Worm (Caenorhabditis elegans) whole organism, young adult: ENCODE results near the gene F45E1.2.
A peak's percentile ranks its signal among the peaks of the same experiment; 100 is the strongest.

Experiments used
- D2030.7 ChIP-seq: fragments of 200-800 bp; sonication (Bioruptor generic); IDR thresholded peaks from 2 replicates; pipeline ENCODE4 v1.3.6; 2022; ENCODE audit warnings: missing genetic modification reagents, missing genetic modification characterization, missing compliant biosample characterization
- F10E7.11 ChIP-seq: sonication (generic microtip); optimal IDR thresholded peaks from 2 replicates; lab custom pipeline; 2017; ENCODE audit warnings: mild to moderate bottlenecking, missing genetic modification characterization, moderate library complexity, missing compliant biosample characterization
- F55B11.4 ChIP-seq: sonication (generic microtip); optimal IDR thresholded peaks from 2 replicates; lab custom pipeline; 2016; ENCODE audit warnings: missing compliant biosample characterization, missing genetic modification characterization, borderline replicate concordance; ENCODE audit not compliant: insufficient read depth
- F57A8.1 ChIP-seq: fragments of 200-800 bp; sonication (Bioruptor generic); optimal IDR thresholded peaks from 2 replicates; lab custom pipeline; 2018; ENCODE audit warnings: mild to moderate bottlenecking, missing genetic modification characterization, moderate library complexity, missing compliant biosample characterization
- Y56A3A.18 ChIP-seq: fragments of 200-800 bp; sonication (Bioruptor generic); IDR thresholded peaks from 2 replicates; pipeline ENCODE4 v1.3.6; 2022; ENCODE audit warnings: missing genetic modification reagents, missing genetic modification characterization, missing compliant biosample characterization
- akir-1 ChIP-seq: fragments of 200-800 bp; sonication (Bioruptor generic); optimal IDR thresholded peaks from 2 replicates; lab custom pipeline; 2018; ENCODE audit warnings: mild to moderate bottlenecking, missing genetic modification characterization, moderate library complexity, missing compliant biosample characterization
- ama-1 ChIP-seq, 3 experiments: fragments of 150-350 bp in 1 of 3; sonication (generic microtip) in 2 of 3; optimal IDR thresholded peaks; 2 replicates each; lab custom pipeline; 2014 to 2018; ENCODE audit warnings: missing biosample characterization in 2 of 3, missing genetic modification characterization in 2 of 3, missing genetic modification reagents in 2 of 3
- aptf-2 ChIP-seq: fragments of 200-800 bp; sonication (Bioruptor generic); conservative IDR thresholded peaks from 2 replicates; pipeline ENCODE4 v1.3.6; 2022; ENCODE audit warnings: missing genetic modification reagents, missing genetic modification characterization, missing compliant biosample characterization
- bed-2 ChIP-seq: fragments of 200-800 bp; sonication (Bioruptor generic); IDR thresholded peaks from 2 replicates; pipeline ENCODE4 v1.3.6; 2022; ENCODE audit warnings: missing genetic modification reagents, missing genetic modification characterization, missing compliant biosample characterization
- ceh-58 ChIP-seq: fragments of 200-800 bp; sonication (Bioruptor generic); IDR thresholded peaks from 2 replicates; pipeline ENCODE4 v1.3.6; 2022; ENCODE audit warnings: missing genetic modification characterization, missing compliant biosample characterization
- dox-1 ChIP-seq: fragments of 200-800 bp; sonication (Bioruptor generic); IDR thresholded peaks from 2 replicates; pipeline ENCODE4 v1.3.6; 2022; ENCODE audit warnings: missing genetic modification reagents, missing genetic modification characterization, missing compliant biosample characterization
- dpl-1 ChIP-seq: fragments of 150-350 bp; optimal IDR thresholded peaks from 2 replicates; lab custom pipeline; 2014; ENCODE audit warnings: missing biosample characterization, missing genetic modification reagents, missing genetic modification characterization
- efl-1 ChIP-seq: fragments of 150-350 bp; optimal IDR thresholded peaks from 2 replicates; lab custom pipeline; 2014; ENCODE audit warnings: missing biosample characterization, missing genetic modification reagents, missing genetic modification characterization
- ets-4 ChIP-seq: fragments of 200-800 bp; sonication (Bioruptor generic); optimal IDR thresholded peaks from 2 replicates; lab custom pipeline; 2018; ENCODE audit warnings: mild to moderate bottlenecking, missing genetic modification characterization, missing compliant biosample characterization
- fkh-3 ChIP-seq: sonication (generic microtip); optimal IDR thresholded peaks from 2 replicates; lab custom pipeline; 2016; ENCODE audit warnings: mild to moderate bottlenecking, missing genetic modification characterization, missing compliant biosample characterization
- hlh-12 ChIP-seq: sonication (generic microtip); optimal IDR thresholded peaks from 2 replicates; lab custom pipeline; 2016; ENCODE audit warnings: missing genetic modification characterization, missing compliant biosample characterization
- hlh-26 ChIP-seq: fragments of 200-800 bp; sonication (Bioruptor generic); conservative IDR thresholded peaks from 2 replicates; pipeline ENCODE4 v1.3.6; 2022; ENCODE audit warnings: missing genetic modification reagents, missing genetic modification characterization, missing compliant biosample characterization
- let-526 ChIP-seq: fragments of 200-800 bp; sonication (Bioruptor generic); IDR thresholded peaks from 2 replicates; pipeline ENCODE4 v1.3.6; 2022; ENCODE audit warnings: missing genetic modification reagents, missing genetic modification characterization, missing compliant biosample characterization
- lin-26 ChIP-seq: fragments of 200-800 bp; sonication (Bioruptor generic); IDR thresholded peaks from 2 replicates; pipeline ENCODE4 v1.3.6; 2022; ENCODE audit warnings: missing genetic modification reagents, missing genetic modification characterization, missing compliant biosample characterization
- madf-10 ChIP-seq: sonication (generic microtip); optimal IDR thresholded peaks from 2 replicates; lab custom pipeline; 2016; ENCODE audit warnings: mild to moderate bottlenecking, missing genetic modification characterization, missing compliant biosample characterization
- nfya-1 ChIP-seq: sonication (generic microtip); optimal IDR thresholded peaks from 2 replicates; lab custom pipeline; 2017; ENCODE audit warnings: antibody characterized with exemption, missing compliant biosample characterization, missing genetic modification characterization, borderline replicate concordance; ENCODE audit not compliant: insufficient read depth
- nhr-80 ChIP-seq: sonication (generic microtip); optimal IDR thresholded peaks from 2 replicates; lab custom pipeline; 2016; ENCODE audit warnings: missing genetic modification characterization, missing compliant biosample characterization
- sdz-38 ChIP-seq: sonication (generic microtip); optimal IDR thresholded peaks from 2 replicates; lab custom pipeline; 2016; ENCODE audit warnings: missing genotype, missing genetic modification characterization, missing compliant biosample characterization
- sea-2 ChIP-seq: fragments of 200-800 bp; sonication (Bioruptor generic); IDR thresholded peaks from 2 replicates; pipeline ENCODE4 v1.3.6; 2022; ENCODE audit warnings: missing genetic modification characterization, missing compliant biosample characterization
- snpc-1.1 ChIP-seq: sonication (generic microtip); optimal IDR thresholded peaks from 2 replicates; lab custom pipeline; 2017; ENCODE audit warnings: missing genetic modification characterization, mild to moderate bottlenecking, missing compliant biosample characterization, antibody characterized with exemption, moderate library complexity, missing genotype, missing genetic modification reagents; ENCODE audit not compliant: insufficient read depth
- sptf-2 ChIP-seq: fragments of 200-800 bp; sonication (Bioruptor generic); optimal IDR thresholded peaks from 2 replicates; lab custom pipeline; 2018; ENCODE audit warnings: mild to moderate bottlenecking, missing genetic modification characterization, missing compliant biosample characterization
- tbp1 ChIP-seq: fragments of 200-800 bp; sonication (Bioruptor generic); optimal IDR thresholded peaks from 2 replicates; lab custom pipeline; 2018; ENCODE audit warnings: mild to moderate bottlenecking, missing genetic modification characterization, missing compliant biosample characterization
- tlf-1 ChIP-seq: fragments of 200-800 bp; sonication (Bioruptor generic); optimal IDR thresholded peaks from 2 replicates; lab custom pipeline; 2018; ENCODE audit warnings: mild to moderate bottlenecking, missing genetic modification characterization, missing compliant biosample characterization
- xnd-1 ChIP-seq: sonication (generic microtip); optimal IDR thresholded peaks from 2 replicates; lab custom pipeline; 2016; ENCODE audit warnings: missing genotype, missing genetic modification reagents, missing genetic modification characterization, missing compliant biosample characterization
- ztf-22 ChIP-seq: fragments of 200-800 bp; sonication (Bioruptor generic); optimal IDR thresholded peaks from 2 replicates; lab custom pipeline; 2018; ENCODE audit warnings: mild to moderate bottlenecking, missing genetic modification characterization, moderate library complexity, missing compliant biosample characterization
- ztf-26 ChIP-seq: sonication (generic microtip); optimal IDR thresholded peaks from 2 replicates; lab custom pipeline; 2017; ENCODE audit warnings: missing genetic modification characterization, missing compliant biosample characterization
- ztf-6 ChIP-seq: fragments of 200-800 bp; sonication (Bioruptor generic); IDR thresholded peaks from 2 replicates; pipeline ENCODE4 v1.3.6; 2022; ENCODE audit warnings: missing genetic modification reagents, missing genetic modification characterization, missing compliant biosample characterization

Gene F45E1.2

DNA sequence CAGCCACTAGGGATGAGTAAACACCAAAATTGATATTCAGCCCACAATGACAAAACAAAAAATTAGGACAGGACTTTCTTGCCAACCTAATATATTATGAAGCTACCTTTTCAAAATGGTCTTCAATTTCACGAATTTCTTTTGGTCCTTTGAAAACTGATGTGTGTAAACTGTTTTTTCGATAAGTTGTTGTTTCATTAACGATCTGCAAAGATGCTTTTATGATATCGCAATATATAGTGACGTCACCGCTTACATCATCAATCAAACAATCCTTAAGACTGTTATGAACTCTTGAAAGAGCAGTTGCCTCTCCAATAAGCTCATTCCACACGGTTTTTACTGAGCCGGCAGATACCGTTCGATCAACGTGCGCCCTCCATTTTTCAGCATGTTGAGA lies 11.4 kb upstream of the F45E1.2 start:
- TF ChIP-seq F10E7.11 (tag; lab: Kevin White, UChicago) (no peak), dox-1 (GFP tag; lab: Robert Waterston, UW) (no peak), hlh-26 (no peak), madf-10 (no peak), F57A8.1 (GFP tag; lab: Kevin White, UChicago) (no peak), Y56A3A.18 (GFP tag; lab: Robert Waterston, UW) (no peak), let-526 (GFP tag; lab: Robert Waterston, UW) (no peak), sdz-38 (tag; lab: Kevin White, UChicago) (no peak), ets-4 (GFP tag; lab: Kevin White, UChicago) (no peak), tlf-1 (no peak), aptf-2 (GFP tag; lab: Robert Waterston, UW) (no peak), ztf-22 (GFP tag; lab: Kevin White, UChicago) (no peak), sptf-2 (GFP tag; lab: Kevin White, UChicago) (no peak), ama-1 (optimal IDR thresholded peaks at IDR 0.05; lab: Kevin White, UChicago) (no peak), ama-1 (GFP tag; optimal IDR thresholded peaks at IDR 0.05; lab: Kevin White, UChicago) (no peak), ztf-6 (GFP tag; lab: Robert Waterston, UW) (no peak)

DNA sequence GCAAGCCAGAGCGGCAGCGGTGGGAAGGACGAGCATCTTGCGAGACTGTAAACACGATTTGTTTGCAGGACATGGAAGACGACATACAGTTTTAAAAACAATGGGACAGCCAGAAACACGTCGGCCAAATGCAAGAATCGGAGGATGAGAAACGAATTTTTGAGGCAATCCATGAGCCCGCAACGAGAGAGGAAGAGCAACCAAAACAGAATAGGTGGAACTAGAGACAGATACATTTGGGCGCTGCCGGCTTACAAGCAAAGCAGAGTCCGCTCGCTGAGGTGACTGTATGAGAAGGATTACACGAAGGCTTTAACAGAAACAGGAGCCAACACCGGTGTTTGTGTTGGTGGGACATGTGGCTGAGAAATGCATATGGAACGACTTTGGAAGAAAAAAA lies 9.0 kb upstream of the F45E1.2 start:
- TF ChIP-seq ceh-58 (GFP tag; lab: Robert Waterston, UW) (no peak), snpc-1.1 (tag; lab: Kevin White, UChicago) (no peak), akir-1 (GFP tag; lab: Kevin White, UChicago) (no peak), lin-26 (no peak), sea-2 (GFP tag; lab: Robert Waterston, UW) (no peak)

DNA sequence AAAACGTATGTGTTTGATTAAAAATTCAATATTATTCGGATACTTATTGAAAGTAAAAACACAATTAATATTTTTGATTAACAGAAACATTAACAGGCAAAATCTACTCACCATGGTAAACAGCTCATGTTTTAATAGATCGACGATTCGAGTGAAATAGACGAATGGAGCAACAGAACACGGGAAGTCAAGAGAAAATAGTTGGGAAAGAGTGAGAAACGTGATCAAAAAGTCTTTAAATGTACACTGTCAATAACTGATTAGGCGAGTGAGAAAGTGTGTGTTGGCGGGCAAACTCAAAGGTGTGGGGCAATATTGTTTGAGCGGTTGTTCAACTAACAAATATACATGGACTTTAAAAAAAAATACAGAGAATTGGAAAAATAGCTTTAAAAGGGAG lies 5.6 kb upstream of the F45E1.2 start, which contains the start of gene sdpn-1:
sdpn-1 (minus strand) TSS at position 262 of the 400 bp plus-strand sequence.
- TF ChIP-seq ztf-22 (GFP tag; lab: Kevin White, UChicago) (no peak), snpc-1.1 (tag; lab: Kevin White, UChicago) (no peak), nhr-80 (tag; lab: Kevin White, UChicago) (peak; percentile 74), hlh-12 (no peak)

DNA sequence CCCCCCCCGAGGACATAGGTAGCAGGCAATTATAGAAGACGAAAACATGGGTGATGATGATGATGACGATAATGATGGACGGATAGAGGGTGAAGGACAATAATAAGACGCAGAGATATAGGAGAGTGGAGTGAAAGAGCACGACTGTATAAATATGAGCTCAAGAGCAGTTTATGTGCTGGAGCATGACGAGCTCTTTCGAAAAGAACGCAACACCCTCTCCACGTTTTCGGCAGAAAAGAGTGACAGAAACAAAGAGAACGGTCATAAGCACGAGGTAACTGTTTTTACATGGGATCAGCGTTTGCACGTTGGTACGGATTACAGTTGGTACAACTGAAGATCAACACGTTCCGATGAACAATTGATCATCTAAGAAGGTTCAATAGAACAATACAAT lies 4.6 kb upstream of the F45E1.2 start:
- TF ChIP-seq lin-26 (0 out of 2 replicates have a peak, but pooled peaks have one; percentile 12), bed-2 (GFP tag; lab: Robert Waterston, UW) (no peak)
- TF ChIP-seq, all 124 proteins: peak for 1

DNA sequence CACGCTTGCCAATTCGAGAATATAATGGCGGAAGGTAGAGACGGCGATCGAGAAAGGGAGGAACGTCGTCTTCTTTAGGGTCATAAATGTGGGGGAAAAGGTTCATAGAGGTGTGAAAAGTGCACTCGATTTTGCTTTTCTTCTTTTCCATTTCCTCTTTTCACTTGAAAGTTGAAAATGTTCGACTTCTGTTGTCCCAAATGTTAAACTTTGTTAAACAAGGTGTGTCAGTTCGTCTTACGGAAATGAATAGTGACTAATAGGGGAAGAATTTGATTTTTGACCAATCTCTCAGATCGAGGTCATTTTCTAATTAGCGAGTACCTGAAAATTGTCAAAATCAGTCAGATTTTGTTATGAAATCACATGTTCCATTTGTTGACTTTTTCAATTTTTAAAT lies 1.3 kb downstream of the F45E1.2 start:
- TF ChIP-seq sdz-38 (tag; lab: Kevin White, UChicago) = no peak
- no peak for TF ChIP-seq F55B11.4 (tag; lab: Kevin White, UChicago)

DNA sequence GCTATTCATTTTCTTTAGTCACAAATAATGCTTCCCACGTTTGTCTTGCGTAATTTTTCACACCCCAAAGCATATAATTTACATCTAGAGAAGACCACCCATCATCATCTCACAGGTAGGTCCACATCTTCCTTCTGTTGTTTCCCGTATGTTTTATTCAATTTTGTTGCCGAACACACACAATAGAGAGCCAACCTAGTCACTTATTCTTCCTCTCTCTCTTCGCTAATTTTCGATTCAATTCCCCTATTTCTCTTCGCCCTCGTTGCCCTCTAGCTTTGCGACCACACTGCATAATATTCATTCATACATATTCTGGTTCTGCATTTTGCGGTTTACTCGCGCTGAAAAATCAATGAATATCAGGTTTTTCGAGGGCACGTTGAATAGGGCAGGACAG lies 2.4 kb downstream of the F45E1.2 start:
- TF ChIP-seq tbp1 (GFP tag; lab: Kevin White, UChicago) (no peak), nfya-1 (tag; lab: Kevin White, UChicago) (no peak), D2030.7 (GFP tag; lab: Robert Waterston, UW) (no peak), dpl-1 (no peak), fkh-3 (tag; lab: Kevin White, UChicago) (no peak), hlh-12 (no peak), ztf-26 (tag; lab: Kevin White, UChicago) (no peak), xnd-1 (tag; lab: Kevin White, UChicago) (no peak), efl-1 (GFP tag; lab: Kevin White, UChicago) (no peak)
